Fruit fly (Drosophila melanogaster) whole organism, embryonic: ENCODE results near the gene Megf8.

ENCODE experiments used
- Abd-B ChIP-seq: fragments of 200-800 bp; sonication (Bioruptor generic); optimal IDR thresholded peaks from 2 replicates; lab custom pipeline; 2018; ENCODE audit warnings: missing biosample characterization, mild to moderate bottlenecking, missing genetic modification characterization, moderate library complexity
- Adf1 ChIP-seq: fragments of 200-800 bp; sonication (Bioruptor generic); IDR thresholded peaks from 2 replicates; pipeline ENCODE4 v1.3.6; 2022; ENCODE audit warnings: missing biosample characterization, missing genetic modification characterization
- BtbVII ChIP-seq: fragments of 200-800 bp; sonication (Bioruptor generic); optimal IDR thresholded peaks from 3 replicates; lab custom pipeline; 2017; ENCODE audit warnings: missing biosample characterization, mild to moderate bottlenecking, missing genetic modification characterization
- Bteb2 ChIP-seq: fragments of 200-800 bp; sonication (Bioruptor generic); optimal IDR thresholded peaks from 2 replicates; lab custom pipeline; 2016; ENCODE audit warnings: missing biosample characterization, missing genetic modification characterization
- CG10147 ChIP-seq: fragments of 200-800 bp; sonication (Bioruptor generic); optimal IDR thresholded peaks from 2 replicates; lab custom pipeline; 2019; ENCODE audit warnings: missing biosample characterization, mild to moderate bottlenecking, missing genetic modification characterization, moderate library complexity
- CG10543 ChIP-seq: fragments of 200-800 bp; sonication (Bioruptor generic); optimal IDR thresholded peaks from 3 replicates; lab custom pipeline; 2017; ENCODE audit warnings: missing biosample characterization, mild to moderate bottlenecking, missing genetic modification characterization, moderate library complexity
- CG12769 ChIP-seq: fragments of 200-800 bp; sonication (Bioruptor generic); optimal IDR thresholded peaks from 2 replicates; lab custom pipeline; 2019; ENCODE audit warnings: missing biosample characterization, mild to moderate bottlenecking, missing genetic modification characterization, moderate library complexity
- CG13123 ChIP-seq: fragments of 200-800 bp; sonication (Bioruptor generic); optimal IDR thresholded peaks from 2 replicates; lab custom pipeline; 2016; ENCODE audit warnings: missing biosample characterization, missing genetic modification characterization
- CG15073 ChIP-seq: fragments of 200-800 bp; sonication (Bioruptor generic); optimal IDR thresholded peaks from 2 replicates; lab custom pipeline; 2016; ENCODE audit warnings: missing biosample characterization, missing genetic modification characterization
- CG16815 ChIP-seq: fragments of 200-800 bp; sonication (Bioruptor generic); optimal IDR thresholded peaks from 3 replicates; lab custom pipeline; 2017; ENCODE audit warnings: missing biosample characterization, mild to moderate bottlenecking, missing genetic modification characterization
- CG17829 ChIP-seq: fragments of 200-800 bp; optimal IDR thresholded peaks from 2 replicates; lab custom pipeline; 2019; ENCODE audit warnings: missing biosample characterization, mild to moderate bottlenecking, missing genetic modification characterization, moderate library complexity
- CG2129 ChIP-seq: fragments of 200-800 bp; sonication (Bioruptor generic); IDR thresholded peaks from 2 replicates; pipeline ENCODE4 v1.3.6; 2022; ENCODE audit warnings: missing biosample characterization, missing genetic modification characterization; ENCODE audit not compliant: partially characterized antibody
- CG5245 ChIP-seq: fragments of 200-800 bp; sonication (Bioruptor generic); optimal IDR thresholded peaks from 3 replicates; lab custom pipeline; 2016; ENCODE audit warnings: missing biosample characterization, missing genetic modification characterization
- CG6791 ChIP-seq: fragments of 200-800 bp; sonication (Bioruptor generic); IDR thresholded peaks from 3 replicates; pipeline ENCODE4 v1.3.6; 2022; ENCODE audit warnings: missing biosample characterization, missing genetic modification characterization; ENCODE audit not compliant: partially characterized antibody
- CG7987 ChIP-seq: fragments of 200-800 bp; sonication (Bioruptor generic); optimal IDR thresholded peaks from 2 replicates; lab custom pipeline; 2018; ENCODE audit warnings: missing biosample characterization, mild to moderate bottlenecking, missing genetic modification characterization, moderate library complexity
- CrebB ChIP-seq: fragments of 200-800 bp; sonication (Bioruptor generic); optimal IDR thresholded peaks from 3 replicates; lab custom pipeline; 2018; ENCODE audit warnings: missing biosample characterization, mild to moderate bottlenecking, missing genetic modification characterization
- Dll ChIP-seq: fragments of 200-800 bp; sonication (Bioruptor generic); IDR thresholded peaks from 4 replicates; pipeline ENCODE4 v1.3.6; 2022; ENCODE audit warnings: missing biosample characterization, missing genetic modification characterization; ENCODE audit not compliant: partially characterized antibody
- Ets97D ChIP-seq: fragments of 200-800 bp; sonication (Bioruptor generic); optimal IDR thresholded peaks from 3 replicates; lab custom pipeline; 2016; ENCODE audit warnings: missing biosample characterization, missing genetic modification characterization
- Fer2 ChIP-seq: fragments of 200-800 bp; sonication (Bioruptor generic); optimal IDR thresholded peaks from 2 replicates; lab custom pipeline; 2018; ENCODE audit warnings: missing biosample characterization, mild to moderate bottlenecking, missing genetic modification characterization, moderate library complexity
- HmgZ ChIP-seq: fragments of 200-800 bp; sonication (Bioruptor generic); optimal IDR thresholded peaks from 2 replicates; lab custom pipeline; 2018; ENCODE audit warnings: missing biosample characterization, mild to moderate bottlenecking, missing genetic modification characterization
- Max ChIP-seq: fragments of 200-800 bp; sonication (Bioruptor generic); optimal IDR thresholded peaks from 2 replicates; lab custom pipeline; 2016; ENCODE audit warnings: missing biosample characterization, mild to moderate bottlenecking, missing genetic modification characterization
- NK7.1 ChIP-seq: fragments of 200-800 bp; sonication (Bioruptor generic); optimal IDR thresholded peaks from 3 replicates; lab custom pipeline; 2016; ENCODE audit warnings: missing biosample characterization, missing genetic modification characterization
- Nf-YA ChIP-seq: fragments of 200-800 bp; sonication (Bioruptor generic); IDR thresholded peaks from 2 replicates; pipeline ENCODE4 v1.3.6; 2022; ENCODE audit warnings: missing biosample characterization, missing genetic modification characterization
- Optix ChIP-seq: fragments of 200-800 bp; sonication (Bioruptor generic); IDR thresholded peaks from 3 replicates; pipeline ENCODE4 v1.3.6; 2022; ENCODE audit warnings: missing biosample characterization, missing genetic modification characterization
- Ptx1 ChIP-seq: fragments of 200-800 bp; sonication (Bioruptor generic); IDR thresholded peaks from 2 replicates; pipeline ENCODE4 v1.3.6; 2022; ENCODE audit warnings: missing biosample characterization, missing genetic modification characterization
- bigmax ChIP-seq: fragments of 200-800 bp; sonication (Bioruptor generic); optimal IDR thresholded peaks from 2 replicates; lab custom pipeline; 2018; ENCODE audit warnings: missing biosample characterization, mild to moderate bottlenecking, missing genetic modification characterization
- cwo ChIP-seq: fragments of 200-800 bp; sonication (Bioruptor generic); optimal IDR thresholded peaks from 3 replicates; lab custom pipeline; 2017; ENCODE audit warnings: missing biosample characterization, missing genetic modification characterization, mild to moderate bottlenecking, moderate library complexity, missing genetic modification reagents
- dysf ChIP-seq: fragments of 200-800 bp; sonication (Bioruptor generic); IDR thresholded peaks from 3 replicates; pipeline ENCODE4 v1.3.6; 2022; ENCODE audit warnings: missing biosample characterization, missing genetic modification characterization
- gce ChIP-seq: fragments of 200-800 bp; sonication (Bioruptor generic); IDR thresholded peaks from 3 replicates; pipeline ENCODE4 v1.3.6; 2022; ENCODE audit warnings: missing biosample characterization, missing genetic modification characterization
- gcm2 ChIP-seq: fragments of 200-800 bp; sonication (Bioruptor generic); optimal IDR thresholded peaks from 2 replicates; lab custom pipeline; 2016; ENCODE audit warnings: missing biosample characterization, missing genetic modification characterization
- gro ChIP-seq: fragments of 200-800 bp; sonication (Bioruptor generic); optimal IDR thresholded peaks from 2 replicates; lab custom pipeline; 2016; ENCODE audit warnings: missing biosample characterization, missing genetic modification characterization
- hbn ChIP-seq: fragments of 200-800 bp; sonication (Bioruptor generic); IDR thresholded peaks from 2 replicates; pipeline ENCODE4 v1.3.6; 2022; ENCODE audit warnings: missing biosample characterization, missing genetic modification characterization; ENCODE audit not compliant: partially characterized antibody
- jigr1 ChIP-seq: fragments of 200-800 bp; sonication (Bioruptor generic); IDR thresholded peaks from 3 replicates; pipeline ENCODE4 v1.3.6; 2022; ENCODE audit warnings: missing biosample characterization, missing genetic modification characterization
- jing ChIP-seq: fragments of 200-800 bp; sonication (Bioruptor generic); optimal IDR thresholded peaks from 2 replicates; lab custom pipeline; 2018; ENCODE audit warnings: missing biosample characterization, mild to moderate bottlenecking, missing genetic modification characterization
- klu ChIP-seq: fragments of 200-800 bp; sonication (Bioruptor generic); IDR thresholded peaks from 2 replicates; pipeline ENCODE4 v1.3.6; 2022; ENCODE audit warnings: missing biosample characterization, missing genetic modification characterization
- lov ChIP-seq, 2 experiments: fragments of 200-800 bp in 1 of 2; fragments of >200 bp in 1 of 2; sonication (Bioruptor generic) in 1 of 2; IDR thresholded peaks in 1 of 2; optimal IDR thresholded peaks in 1 of 2; 2 replicates in 1 of 2; 3 replicates in 1 of 2; pipeline versions ENCODE4 v1.3.6 to Lab custom; 2017 to 2022; ENCODE audit warnings: missing biosample characterization in 1 of 2, missing genetic modification characterization in 1 of 2
- mam ChIP-seq: fragments of 200-800 bp; sonication (Bioruptor generic); optimal IDR thresholded peaks from 3 replicates; lab custom pipeline; 2016; ENCODE audit warnings: missing biosample characterization, missing genetic modification characterization
- oc ChIP-seq: fragments of 200-800 bp; sonication (Bioruptor generic); optimal IDR thresholded peaks from 2 replicates; lab custom pipeline; 2018; ENCODE audit warnings: missing biosample characterization, mild to moderate bottlenecking, missing genetic modification characterization, moderate library complexity
- otp ChIP-seq: fragments of 200-800 bp; sonication (Bioruptor generic); IDR thresholded peaks from 3 replicates; pipeline ENCODE4, ENCODE4 v1.3.6; 2022; ENCODE audit warnings: missing biosample characterization, missing genetic modification characterization
- pnt ChIP-seq: fragments of 200-800 bp; sonication (Bioruptor generic); optimal IDR thresholded peaks from 3 replicates; lab custom pipeline; 2016; ENCODE audit warnings: missing biosample characterization, missing genetic modification characterization
- rib ChIP-seq: fragments of 200-800 bp; sonication (Bioruptor generic); IDR thresholded peaks from 2 replicates; pipeline ENCODE4 v1.3.6; 2022; ENCODE audit warnings: missing biosample characterization, missing genetic modification characterization
- scrt ChIP-seq: fragments of 200-800 bp; sonication (Bioruptor generic); optimal IDR thresholded peaks from 2 replicates; lab custom pipeline; 2018; ENCODE audit warnings: missing biosample characterization, mild to moderate bottlenecking, missing genetic modification characterization, moderate library complexity
- sna ChIP-seq: fragments of 200-800 bp; sonication (Bioruptor generic); IDR thresholded peaks from 2 replicates; pipeline ENCODE4 v1.3.6; 2022; ENCODE audit warnings: missing biosample characterization, missing genetic modification characterization; ENCODE audit not compliant: partially characterized antibody
- stwl ChIP-seq: fragments of 200-800 bp; sonication (Bioruptor generic); optimal IDR thresholded peaks from 3 replicates; lab custom pipeline; 2018; ENCODE audit warnings: missing biosample characterization, mild to moderate bottlenecking, missing genetic modification characterization, moderate library complexity
- tll ChIP-seq, 2 experiments: fragments of 200-800 bp in 1 of 2; fragments of >200 bp in 1 of 2; sonication (Bioruptor generic) in 1 of 2; optimal IDR thresholded peaks; 2 replicates each; lab custom pipeline; 2017 to 2019; ENCODE audit warnings: missing biosample characterization in 2 of 2, missing genetic modification characterization in 2 of 2, mild to moderate bottlenecking in 1 of 2, moderate library complexity in 1 of 2
- vnd ChIP-seq: fragments of 200-800 bp; sonication (Bioruptor generic); IDR thresholded peaks from 3 replicates; pipeline ENCODE4 v1.3.6; 2022; ENCODE audit warnings: missing biosample characterization, missing genetic modification characterization; ENCODE audit not compliant: partially characterized antibody
- z ChIP-seq: fragments of 200-800 bp; sonication (Bioruptor generic); IDR thresholded peaks from 3 replicates; pipeline ENCODE4 v1.3.6; 2022; ENCODE audit warnings: missing biosample characterization, missing genetic modification characterization

The Megf8 gene

DNA sequence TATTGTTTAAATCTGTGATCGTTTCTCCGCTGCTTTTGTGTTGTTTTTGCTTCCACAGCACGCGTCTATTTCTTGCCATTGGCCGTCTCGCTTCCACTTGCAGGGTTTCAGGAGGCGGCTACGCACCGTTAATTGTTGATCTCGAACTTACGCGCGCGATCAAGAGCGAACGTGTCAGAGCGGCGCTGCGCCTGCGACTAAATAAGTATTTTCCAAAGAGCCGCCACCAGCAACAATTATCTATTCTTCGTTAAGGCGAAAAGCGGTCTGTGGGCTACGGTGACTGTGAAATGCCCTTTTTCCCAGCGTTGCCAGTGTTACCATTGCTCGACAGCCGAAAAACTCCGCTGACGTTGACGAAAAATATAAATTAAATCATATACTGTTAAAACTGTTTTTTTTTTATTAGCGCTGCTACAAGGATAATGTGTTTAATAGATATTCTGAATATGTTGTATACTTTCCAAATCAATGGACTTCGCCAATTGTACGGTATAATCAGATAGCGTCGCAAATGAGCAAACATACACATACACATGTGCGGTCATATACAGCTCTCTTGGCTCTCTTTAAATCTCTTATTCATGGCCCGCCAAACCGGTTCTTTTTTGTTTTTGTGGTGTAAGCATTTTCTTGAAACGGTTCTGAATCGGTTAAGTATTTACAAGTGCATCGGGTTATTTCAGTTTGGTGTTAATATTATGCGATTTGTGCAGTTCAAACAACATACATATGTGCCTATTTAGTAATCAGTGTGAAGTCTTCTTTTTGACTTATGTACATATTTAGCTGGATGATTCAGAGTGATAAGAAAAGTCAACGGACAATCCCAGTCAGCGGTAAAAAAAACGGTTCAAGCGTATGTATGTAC lies 49.1 kb upstream of the Megf8 start, which contains the start of gene pes (continued):
- TF ChIP-seq jing (GFP tag; lab: Kevin White, UChicago) (peak; percentile 84), CG7987 (peak; percentile 63), z (no peak), Dll (GFP tag; lab: Robert Waterston, UW) (peak; percentile 27; the same call in 1 of the 4 replicates), hbn (no peak), CG5245 (GFP tag; lab: Kevin White, UChicago) (peak; percentile 90), Ptx1 (GFP tag; lab: Robert Waterston, UW) (peak; percentile 12; the same call in 1 of the 2 replicates), Nf-YA (GFP tag; lab: Robert Waterston, UW) (peak; percentile 86), gro (GFP tag; lab: Kevin White, UChicago) (peak; percentile 92), CG2129 (GFP tag; lab: Robert Waterston, UW) (no peak), dysf (GFP tag; lab: Robert Waterston, UW) (peak; percentile 37; the same call in 1 of the 3 replicates), mam (GFP tag; lab: Kevin White, UChicago) (peak; percentile 91), HmgZ (tag; lab: Kevin White, UChicago) (peak; percentile 41), gcm2 (no peak), jigr1 (peak; percentile 72; the same call in 1 of the 3 replicates), NK7.1 (peak; percentile 86), Fer2 (tag; lab: Kevin White, UChicago) (peak; percentile 87), vnd (GFP tag; lab: Robert Waterston, UW) (no peak), stwl (tag; lab: Kevin White, UChicago) (peak; percentile 20), scrt (peak; percentile 93), BtbVII (peak; percentile 96), Abd-B (GFP tag; lab: Kevin White, UChicago) (peak; percentile 95), bigmax (no peak), CG15073 (GFP tag; lab: Kevin White, UChicago) (no peak), rib (GFP tag; lab: Robert Waterston, UW) (peak; percentile 57; the same call in 1 of the 2 replicates), tll (GFP tag; optimal IDR thresholded peaks at IDR 0.05; lab: Kevin White, UChicago) (peak; percentile 55 to 59), CrebB (tag; lab: Kevin White, UChicago) (peak; percentile 24), sna (no peak), klu (GFP tag; lab: Robert Waterston, UW) (no peak), CG10543 (GFP tag; lab: Kevin White, UChicago) (peak; percentile 88), Adf1 (GFP tag; lab: Robert Waterston, UW) (peak; percentile 76), CG12769 (peak; percentile 50), Ets97D (peak; percentile 64), gce (peak; percentile 86), Max (GFP tag; lab: Kevin White, UChicago) (peak; percentile 95), cwo (peak; percentile 92), pnt (GFP tag; lab: Kevin White, UChicago) (peak; percentile 85), oc (tag; lab: Kevin White, UChicago) (peak; percentile 83), otp (GFP tag; lab: Robert Waterston, UW) (peak; percentile 86), CG10147 (GFP tag; lab: Kevin White, UChicago) (peak; percentile 95), Bteb2 (GFP tag; lab: Kevin White, UChicago) (peak; percentile 79), CG6791 (GFP tag; lab: Robert Waterston, UW) (peak; percentile 57; the same call in 2 of the 3 replicates), CG16815 (GFP tag; lab: Kevin White, UChicago) (peak; percentile 74), Optix (GFP tag; lab: Robert Waterston, UW) (peak; percentile 91), lov (optimal IDR thresholded peaks at IDR 0.05; lab: Kevin White, UChicago) (no peak), lov (GFP tag; IDR thresholded peaks at IDR 0.05; lab: Robert Waterston, UW) (peak; percentile 68; the same call in 1 of the 3 replicates), CG13123 (peak; percentile 52), CG17829 (peak; percentile 86)
